Worm (Caenorhabditis elegans) whole organism, L2 larva: ENCODE results near the gene C05D12.4.

Source experiments
- ZK546.5 ChIP-seq: sonication (generic microtip); optimal IDR thresholded peaks from 2 replicates; lab custom pipeline; 2017; ENCODE audit warnings: missing biosample characterization, missing genetic modification characterization
- aly-2 ChIP-seq: fragments of 150-350 bp; optimal IDR thresholded peaks from 2 replicates; lab custom pipeline; 2014; ENCODE audit warnings: missing biosample characterization, missing genetic modification characterization
- ama-1 ChIP-seq: fragments of 150-350 bp; optimal IDR thresholded peaks from 2 replicates; lab custom pipeline; 2018; ENCODE audit warnings: inconsistent platforms
- blmp-1 ChIP-seq: sonication (generic microtip); optimal IDR thresholded peaks from 2 replicates; lab custom pipeline; 2017; ENCODE audit warnings: missing genetic modification characterization, mild to moderate bottlenecking, missing compliant biosample characterization, antibody characterized with exemption, moderate library complexity; ENCODE audit not compliant: insufficient read depth
- elt-3 ChIP-seq: sonication (generic microtip); optimal IDR thresholded peaks from 2 replicates; lab custom pipeline; 2017; ENCODE audit warnings: missing biosample characterization, missing genetic modification characterization
- mdl-1 ChIP-seq, 2 experiments: fragments of 150-350 bp in 1 of 2; sonication (generic microtip) in 1 of 2; optimal IDR thresholded peaks; 2 replicates each; lab custom pipeline; 2017; ENCODE audit warnings: missing biosample characterization in 2 of 2, missing genetic modification characterization in 2 of 2
- peb-1 ChIP-seq: fragments of 150-350 bp; optimal IDR thresholded peaks from 2 replicates; lab custom pipeline; 2014; ENCODE audit warnings: missing biosample characterization, missing genetic modification characterization
- sma-9 ChIP-seq, 2 experiments: fragments of 150-350 bp in 1 of 2; sonication (generic microtip) in 1 of 2; optimal IDR thresholded peaks; 2 replicates each; lab custom pipeline; 2014 to 2016; ENCODE audit warnings: missing genetic modification characterization in 2 of 2, mild to moderate bottlenecking in 1 of 2, missing biosample characterization in 1 of 2, missing compliant biosample characterization in 1 of 2, missing genetic modification reagents in 1 of 2, moderate library complexity in 1 of 2
- unc-39 ChIP-seq: fragments of 150-350 bp; optimal IDR thresholded peaks from 2 replicates; lab custom pipeline; 2014; ENCODE audit warnings: missing biosample characterization, missing genetic modification characterization

ce11 chrII:11398787-11399186, 32.9 kb upstream of the C05D12.4 start:
- TF ChIP-seq unc-39 (tag; lab: Kevin White, UChicago) (no peak), elt-3 (no peak), peb-1 (tag; lab: Kevin White, UChicago) (no peak), sma-9 (GFP tag; optimal IDR thresholded peaks at IDR 0.05; lab: Kevin White, UChicago) (no peak), sma-9 (tag; optimal IDR thresholded peaks at IDR 0.05; lab: Kevin White, UChicago) (no peak), aly-2 (tag; lab: Kevin White, UChicago) (no peak), blmp-1 (tag; lab: Kevin White, UChicago) (no peak), mdl-1 (tag; optimal IDR thresholded peaks at IDR 0.05; lab: Kevin White, UChicago) (no peak), ZK546.5 (tag; lab: Kevin White, UChicago) (no peak), ama-1 (lab: Kevin White, UChicago) (no peak)
